Fruit fly (Drosophila melanogaster): ENCODE data around the gene ple.
A peak's percentile ranks its signal among the peaks of the same experiment; 100 is the strongest.

The ple gene

DNA sequence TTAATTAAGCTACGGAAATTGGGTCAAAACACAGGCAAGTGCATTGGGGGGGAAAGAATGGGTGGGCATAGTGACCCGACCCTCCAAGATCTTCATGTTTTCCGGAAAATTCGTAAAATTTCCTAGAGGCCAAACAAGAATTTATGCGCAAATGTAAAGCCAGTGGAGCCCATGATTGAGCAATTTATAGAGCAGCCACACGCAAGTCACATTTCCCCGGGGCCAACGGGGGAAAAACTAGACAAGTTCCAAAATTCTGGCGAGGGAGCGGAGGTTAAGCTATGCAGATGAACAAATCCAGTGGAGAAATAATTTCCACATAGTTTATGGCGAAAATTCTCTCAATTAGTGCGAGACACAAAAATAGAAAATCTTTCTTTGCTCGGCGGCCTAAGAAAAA is 22.0 kb downstream of the ple start:
- TF ChIP-seq CG7368 (GFP tag; optimal IDR thresholded peaks at IDR 0.05) (no peak), Hr4 (GFP tag; optimal IDR thresholded peaks at IDR 0.05) (no peak), ss (GFP tag; optimal IDR thresholded peaks at IDR 0.05) (no peak), CG16779 (tag; optimal IDR thresholded peaks at IDR 0.05) (no peak), topi (GFP tag; optimal IDR thresholded peaks at IDR 0.05) (no peak)

DNA sequence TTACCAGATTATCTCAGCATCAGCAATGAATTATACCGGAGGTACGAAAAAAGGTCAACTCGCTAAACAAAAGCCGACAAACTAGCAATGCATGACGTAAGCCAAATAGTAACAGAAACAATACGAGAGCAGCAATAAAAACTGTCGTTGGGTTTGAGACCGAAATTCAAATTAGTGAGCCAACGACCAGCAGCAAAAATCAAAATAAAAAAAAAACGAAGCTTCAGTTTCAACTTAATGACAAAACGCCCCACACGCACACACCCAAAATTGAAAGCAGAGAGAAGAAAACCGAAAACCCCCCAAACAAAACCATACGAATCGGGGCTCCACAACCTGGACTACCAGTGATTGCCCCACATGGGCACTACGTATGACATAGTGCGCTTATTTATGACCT is 25.1 kb downstream of the ple start:
- TF ChIP-seq CG8119 (GFP tag; IDR thresholded peaks at IDR 0.05), result no peak
- TF ChIP-seq esn (GFP tag; optimal IDR thresholded peaks at IDR 0.05), result no peak
- no peak for TF ChIP-seq fd85E (GFP tag; optimal IDR thresholded peaks at IDR 0.05)
- TF ChIP-seq CG16779 (tag; optimal IDR thresholded peaks at IDR 0.05), result no peak
- TF ChIP-seq CG10669 (GFP tag; optimal IDR thresholded peaks at IDR 0.05), result no peak
- no peak for TF ChIP-seq Eip75B (GFP tag; optimal IDR thresholded peaks at IDR 0.05)
- no peak for TF ChIP-seq fd59A (GFP tag; optimal IDR thresholded peaks at IDR 0.05)
- no peak for TF ChIP-seq CG11294 (GFP tag; IDR thresholded peaks at IDR 0.05)
- TF ChIP-seq Hr39 (GFP tag; optimal IDR thresholded peaks at IDR 0.05), result no peak
- no peak for TF ChIP-seq CG8319 (GFP tag; optimal IDR thresholded peaks at IDR 0.05)
- TF ChIP-seq CG6808 (GFP tag; optimal IDR thresholded peaks at IDR 0.05), result no peak

DNA sequence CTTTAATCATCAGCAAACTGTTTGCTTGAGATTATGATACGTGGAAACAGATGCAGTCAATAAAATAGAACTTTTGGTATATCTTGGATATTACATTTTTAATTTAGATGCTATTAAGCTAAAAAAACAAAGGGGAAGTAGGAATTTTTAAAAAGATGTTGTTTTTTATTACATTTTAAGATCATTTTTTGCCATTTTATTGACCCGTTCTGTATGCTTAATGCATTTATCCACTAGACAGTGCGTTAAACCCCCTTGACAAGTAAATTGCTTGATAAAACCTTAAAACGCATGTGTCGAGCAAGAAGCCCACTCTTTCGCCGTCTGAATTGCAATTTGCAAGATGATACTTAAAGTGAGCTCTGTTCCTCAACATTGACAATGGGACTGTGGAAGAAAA is 26.1 kb downstream of the ple start:
- TF ChIP-seq salr (GFP tag; optimal IDR thresholded peaks at IDR 0.05) (peak in 1 of 2 experiments; percentile 34), Gug (GFP tag; IDR thresholded peaks at IDR 0.05) (0 out of 2 replicates have a peak, but pooled peaks have one; percentile 23), CG15336 (GFP tag; IDR thresholded peaks at IDR 0.05) (peak; percentile 48), achi (GFP tag; optimal IDR thresholded peaks at IDR 0.05) (peak; percentile 6), eg (GFP tag; IDR thresholded peaks at IDR 0.05) (0 out of 3 replicates have a peak, but pooled peaks have one; percentile 58), CG10669 (GFP tag; optimal IDR thresholded peaks at IDR 0.05) (no peak), svp (GFP tag) (no peak), CG11762 (GFP tag; optimal IDR thresholded peaks at IDR 0.05; ENCODE audit: insufficient read depth) (no peak), Hr4 (GFP tag; optimal IDR thresholded peaks at IDR 0.05) (peak; percentile 9), net (GFP tag; optimal IDR thresholded peaks at IDR 0.05) (peak; percentile 2), Lpt (GFP tag; optimal IDR thresholded peaks at IDR 0.05) (peak; percentile 15), CG10631 (GFP tag; optimal IDR thresholded peaks at IDR 0.05) (peak; percentile 25), spab (GFP tag; optimal IDR thresholded peaks at IDR 0.05) (no peak), CG3032 (tag; optimal IDR thresholded peaks at IDR 0.05) (no peak), Eip78C (GFP tag) (peak; percentile 26), CG32006 (GFP tag; optimal IDR thresholded peaks at IDR 0.05) (peak; percentile 41), pdm3 (GFP tag; optimal IDR thresholded peaks at IDR 0.05) (no peak), lz (GFP tag; optimal IDR thresholded peaks at IDR 0.05) (no peak), CG6163 (GFP tag; IDR thresholded peaks at IDR 0.05) (0 out of 3 replicates have a peak, but pooled peaks have one; percentile 28), OdsH (GFP tag; optimal IDR thresholded peaks at IDR 0.05) (peak; percentile 29), CG7368 (GFP tag; optimal IDR thresholded peaks at IDR 0.05) (no peak)

DNA sequence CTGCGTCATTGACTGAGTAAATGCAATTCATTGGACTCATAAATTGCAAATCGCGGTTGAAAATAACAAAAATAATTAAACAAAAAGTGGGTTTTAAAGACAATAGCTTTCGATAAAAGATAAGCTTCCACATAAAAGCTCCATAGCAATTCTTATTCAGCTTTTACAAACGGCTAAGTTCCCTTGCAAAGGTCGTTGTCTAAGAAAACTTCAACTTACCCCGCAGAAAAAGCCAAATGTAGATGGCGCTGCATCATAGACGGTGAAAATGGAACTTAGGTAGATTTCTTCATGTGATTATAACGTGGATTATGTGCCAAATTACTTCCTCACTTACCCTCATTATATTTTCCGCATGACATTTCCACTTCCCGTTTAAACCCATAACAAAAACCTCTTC is 30.4 kb downstream of the ple start:
- no peak for TF ChIP-seq cyc (GFP tag; optimal IDR thresholded peaks at IDR 0.05)

DNA sequence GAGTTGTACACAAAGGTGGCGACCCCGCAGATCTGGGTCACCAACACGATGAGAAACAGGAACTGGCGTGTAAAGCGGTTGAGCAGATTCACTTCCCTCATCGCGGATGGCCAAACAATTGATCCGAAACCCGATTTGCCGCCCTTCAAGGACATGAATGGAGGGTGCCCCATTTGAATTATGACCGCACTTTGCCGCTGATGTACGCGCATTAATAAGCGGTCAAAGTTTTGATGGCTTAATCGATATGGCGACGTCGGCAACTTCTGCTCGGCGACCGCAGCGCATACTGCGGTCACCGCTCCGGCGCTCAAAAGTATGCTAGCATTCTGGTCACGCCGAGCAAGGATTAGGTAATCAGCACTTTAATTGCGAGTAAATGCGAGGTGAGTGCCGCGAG is 51.6 kb downstream of the ple start, which contains the start of gene Grl65a:
Gene Grl65a (minus strand): TSS at position 101 of the 400 bp plus-strand sequence.
- no peak for TF ChIP-seq Gug (GFP tag; IDR thresholded peaks at IDR 0.05)
- TF ChIP-seq CG11902 (GFP tag; optimal IDR thresholded peaks at IDR 0.05), result no peak
- no peak for TF ChIP-seq Lpt (GFP tag; optimal IDR thresholded peaks at IDR 0.05)
- TF ChIP-seq Hr4 (GFP tag; optimal IDR thresholded peaks at IDR 0.05), result no peak

Data from whole organism, prepupa.